Worm (Caenorhabditis elegans) whole organism, L3 larva: ENCODE measurements around the gene Y51H4A.6.

Source experiments
- R02D3.7 ChIP-seq: fragments of 150-350 bp; optimal IDR thresholded peaks from 2 replicates; lab custom pipeline; 2014; ENCODE audit warnings: missing biosample characterization, missing genetic modification characterization
- ZK546.5 ChIP-seq: sonication (generic microtip); optimal IDR thresholded peaks from 2 replicates; lab custom pipeline; 2017; ENCODE audit warnings: missing biosample characterization, missing genetic modification characterization
- ama-1 ChIP-seq: fragments of 150-350 bp; optimal IDR thresholded peaks from 2 replicates; lab custom pipeline; 2018
- ceh-28 ChIP-seq: fragments of 150-350 bp; optimal IDR thresholded peaks from 2 replicates; lab custom pipeline; 2014; ENCODE audit warnings: missing biosample characterization, missing genetic modification reagents, missing genetic modification characterization
- ceh-82 ChIP-seq: fragments of 150-350 bp; optimal IDR thresholded peaks from 2 replicates; lab custom pipeline; 2014; ENCODE audit warnings: missing biosample characterization, missing genetic modification characterization
- ceh-9 ChIP-seq: sonication (generic microtip); optimal IDR thresholded peaks from 2 replicates; lab custom pipeline; 2018; ENCODE audit warnings: missing biosample characterization, missing genetic modification characterization
- egl-27 ChIP-seq: sonication (generic microtip); optimal IDR thresholded peaks from 4 replicates; lab custom pipeline; 2017; ENCODE audit warnings: missing biosample characterization, missing genetic modification reagents, missing genetic modification characterization
- egl-5 ChIP-seq: fragments of 150-350 bp; optimal IDR thresholded peaks from 2 replicates; lab custom pipeline; 2017; ENCODE audit warnings: missing biosample characterization, missing genetic modification reagents, missing genetic modification characterization, inconsistent platforms
- elt-2 ChIP-seq: sonication (generic microtip); optimal IDR thresholded peaks from 2 replicates; lab custom pipeline; 2016; ENCODE audit warnings: missing genetic modification reagents, mild to moderate bottlenecking, missing genetic modification characterization, missing compliant biosample characterization
- elt-3 ChIP-seq, 3 experiments: fragments of 150-350 bp in 1 of 3; sonication (generic microtip) in 2 of 3; optimal IDR thresholded peaks; 2 replicates in 2 of 3; 4 replicates in 1 of 3; lab custom pipeline; 2014 to 2017; ENCODE audit warnings: missing biosample characterization in 3 of 3, missing genetic modification characterization in 3 of 3
- eor-1 ChIP-seq, 2 experiments: fragments of 150-350 bp; optimal IDR thresholded peaks; 2 replicates each; lab custom pipeline; 2014 to 2018; ENCODE audit warnings: missing biosample characterization in 2 of 2, missing genetic modification characterization in 2 of 2
- fkh-10 ChIP-seq: sonication (generic microtip); optimal IDR thresholded peaks from 2 replicates; lab custom pipeline; 2017; ENCODE audit warnings: missing biosample characterization, missing genetic modification reagents, missing genetic modification characterization
- fkh-2 ChIP-seq: fragments of 150-350 bp; optimal IDR thresholded peaks from 2 replicates; lab custom pipeline; 2014; ENCODE audit warnings: missing biosample characterization, missing genetic modification reagents, missing genetic modification characterization
- hmg-11 ChIP-seq: sonication (generic microtip); optimal IDR thresholded peaks from 2 replicates; lab custom pipeline; 2016; ENCODE audit warnings: missing genetic modification characterization, missing compliant biosample characterization
- jun-1 ChIP-seq: fragments of 150-350 bp; optimal IDR thresholded peaks from 2 replicates; lab custom pipeline; 2014; ENCODE audit warnings: missing biosample characterization, missing genetic modification reagents, missing genetic modification characterization
- lin-15B ChIP-seq: fragments of 150-350 bp; optimal IDR thresholded peaks from 2 replicates; lab custom pipeline; 2014; ENCODE audit warnings: missing biosample characterization, missing genetic modification characterization
- lin-39 ChIP-seq: fragments of 150-350 bp; optimal IDR thresholded peaks from 2 replicates; lab custom pipeline; 2018; ENCODE audit warnings: missing biosample characterization, missing genetic modification reagents, missing genetic modification characterization
- lsy-12 ChIP-seq: sonication (generic microtip); optimal IDR thresholded peaks from 2 replicates; lab custom pipeline; 2016; ENCODE audit warnings: mild to moderate bottlenecking, missing genetic modification characterization, missing compliant biosample characterization
- mml-1 ChIP-seq: fragments of 150-350 bp; sonication (generic microtip); optimal IDR thresholded peaks from 3 replicates; lab custom pipeline; 2014; ENCODE audit warnings: missing biosample characterization, missing genetic modification characterization
- nfya-1 ChIP-seq: sonication (generic microtip); optimal IDR thresholded peaks from 2 replicates; lab custom pipeline; 2017; ENCODE audit warnings: missing genetic modification characterization, mild to moderate bottlenecking, missing compliant biosample characterization, antibody characterized with exemption, moderate library complexity; ENCODE audit not compliant: insufficient read depth
- nhr-11 ChIP-seq: fragments of 150-350 bp; optimal IDR thresholded peaks from 2 replicates; lab custom pipeline; 2014; ENCODE audit warnings: missing biosample characterization, missing genetic modification characterization
- nhr-12 ChIP-seq: fragments of 150-350 bp; optimal IDR thresholded peaks from 2 replicates; lab custom pipeline; 2014; ENCODE audit warnings: missing biosample characterization, missing genetic modification characterization
- nhr-237 ChIP-seq: fragments of 150-350 bp; optimal IDR thresholded peaks from 2 replicates; lab custom pipeline; 2014; ENCODE audit warnings: missing biosample characterization, missing genetic modification characterization
- nhr-25 ChIP-seq: sonication (generic microtip); optimal IDR thresholded peaks from 2 replicates; lab custom pipeline; 2017; ENCODE audit warnings: missing biosample characterization, missing genetic modification characterization
- nhr-43 ChIP-seq: sonication (generic microtip); optimal IDR thresholded peaks from 2 replicates; lab custom pipeline; 2016; ENCODE audit warnings: mild to moderate bottlenecking, missing genetic modification characterization, missing compliant biosample characterization; ENCODE audit not compliant: poor library complexity, severe bottlenecking
- nhr-76 ChIP-seq: fragments of 150-350 bp; sonication (generic microtip); optimal IDR thresholded peaks from 5 replicates; lab custom pipeline; 2014; ENCODE audit warnings: missing biosample characterization, missing genetic modification characterization
- nhr-77 ChIP-seq: fragments of 150-350 bp; optimal IDR thresholded peaks from 2 replicates; lab custom pipeline; 2014; ENCODE audit warnings: missing biosample characterization, missing genetic modification characterization
- pha-4 ChIP-seq: fragments of 150-350 bp; optimal IDR thresholded peaks from 2 replicates; lab custom pipeline; 2014; ENCODE audit warnings: missing biosample characterization, missing genetic modification reagents, missing genetic modification characterization
- pqm-1 ChIP-seq: fragments of 150-350 bp; optimal IDR thresholded peaks from 2 replicates; lab custom pipeline; 2017; ENCODE audit warnings: missing biosample characterization, missing genetic modification characterization, inconsistent platforms
- sea-2 ChIP-seq: fragments of 150-350 bp; sonication (generic microtip); optimal IDR thresholded peaks from 4 replicates; lab custom pipeline; 2014; ENCODE audit warnings: missing biosample characterization, missing genetic modification reagents, missing genetic modification characterization
- skn-1 ChIP-seq: fragments of 150-350 bp; optimal IDR thresholded peaks from 2 replicates; lab custom pipeline; 2014; ENCODE audit warnings: missing biosample characterization, missing genetic modification characterization
- snpc-4 ChIP-seq: fragments of 150-350 bp; optimal IDR thresholded peaks from 2 replicates; lab custom pipeline; 2014; ENCODE audit warnings: missing biosample characterization, missing genetic modification characterization
- zag-1 ChIP-seq: fragments of 150-350 bp; optimal IDR thresholded peaks from 2 replicates; lab custom pipeline; 2014; ENCODE audit warnings: missing biosample characterization, missing genetic modification characterization
- ztf-11 ChIP-seq: fragments of 150-350 bp; optimal IDR thresholded peaks from 2 replicates; lab custom pipeline; 2014; ENCODE audit warnings: missing biosample characterization, missing genetic modification characterization
- ztf-4 ChIP-seq: fragments of 150-350 bp; optimal IDR thresholded peaks from 2 replicates; lab custom pipeline; 2014; ENCODE audit warnings: missing biosample characterization, missing genetic modification characterization

Y51H4A.6 gene

ce11 chrIV:16501855-16502254 is 31.6 kb upstream of the Y51H4A.6 start:
- TF ChIP-seq egl-5 (tag; lab: Kevin White, UChicago) (peak; percentile 93), ceh-82 (tag; lab: Kevin White, UChicago) (no peak), hmg-11 (tag; lab: Kevin White, UChicago) (peak; percentile 74), pqm-1 (tag; lab: Kevin White, UChicago) (peak; percentile 78), snpc-4 (peak; percentile 17), ceh-28 (peak; percentile 10), lin-39 (tag; lab: Kevin White, UChicago) (peak; percentile 52), jun-1 (tag; lab: Kevin White, UChicago) (peak; percentile 49), skn-1 (tag; lab: Kevin White, UChicago) (peak; percentile 30), elt-2 (tag; lab: Kevin White, UChicago) (peak; percentile 97), nhr-77 (tag; lab: Kevin White, UChicago) (no peak), nfya-1 (peak; percentile 75), pha-4 (tag; lab: Kevin White, UChicago) (peak; percentile 59), lin-15B (tag; lab: Kevin White, UChicago) (peak; percentile 17), nhr-237 (tag; lab: Kevin White, UChicago) (no peak), fkh-10 (GFP tag; lab: Kevin White, UChicago) (peak; percentile 1), lsy-12 (tag; lab: Kevin White, UChicago) (no peak), sea-2 (GFP tag; lab: Kevin White, UChicago) (no peak)
- TF ChIP-seq, all 47 proteins: peak for 13

DNA sequence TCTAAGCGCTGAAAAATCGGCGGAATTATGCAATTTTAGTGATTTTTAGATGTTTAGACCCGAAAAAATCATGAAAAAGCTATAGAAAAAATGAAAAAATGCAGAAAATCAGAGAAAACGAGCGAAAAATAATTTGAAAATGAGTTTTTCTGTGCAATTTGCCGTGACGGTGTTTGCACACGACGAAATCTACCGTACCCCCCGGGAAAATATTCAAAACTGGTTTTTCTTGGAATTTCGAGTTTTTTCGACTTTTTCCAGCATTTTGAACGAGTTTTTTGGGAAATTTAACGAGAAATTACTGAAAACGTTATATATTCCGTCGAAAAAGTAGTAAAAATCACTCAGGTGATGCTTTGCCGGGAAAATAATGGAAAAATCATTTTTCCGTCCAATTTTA is 31.1 kb upstream of the Y51H4A.6 start:
- no peak for TF ChIP-seq nhr-76 (tag; lab: Kevin White, UChicago)
- no peak for TF ChIP-seq nhr-25 (tag; lab: Kevin White, UChicago)
- TF ChIP-seq pha-4 (tag; lab: Kevin White, UChicago), result no peak
- TF ChIP-seq ZK546.5, result no peak

ce11 chrIV:16503049-16503448 is 30.4 kb upstream of the Y51H4A.6 start:
- no peak for TF ChIP-seq nhr-76 (tag; lab: Kevin White, UChicago)
- no peak for TF ChIP-seq nhr-11 (tag; lab: Kevin White, UChicago)
- TF ChIP-seq ama-1, result no peak
- no peak for TF ChIP-seq skn-1 (tag; lab: Kevin White, UChicago)
- TF ChIP-seq hmg-11 (tag; lab: Kevin White, UChicago), result no peak
- TF ChIP-seq ztf-11 (tag; lab: Kevin White, UChicago), result no peak
- TF ChIP-seq pha-4 (tag; lab: Kevin White, UChicago), result no peak
- TF ChIP-seq mml-1 (tag; lab: Kevin White, UChicago), result no peak
- no peak for TF ChIP-seq lsy-12 (tag; lab: Kevin White, UChicago)
- TF ChIP-seq pqm-1 (tag; lab: Kevin White, UChicago), result no peak
- no peak for TF ChIP-seq nhr-12 (tag; lab: Kevin White, UChicago)
- no peak for TF ChIP-seq elt-3 (tag; optimal IDR thresholded peaks at IDR 0.05; lab: Kevin White, UChicago)
- TF ChIP-seq, all 47 proteins: peak for 0

- no peak for TF ChIP-seq nhr-12 (tag; lab: Kevin White, UChicago)
- no peak for TF ChIP-seq egl-27 (tag; lab: Kevin White, UChicago)
- no peak for TF ChIP-seq sea-2 (GFP tag; lab: Kevin White, UChicago)
- no peak for TF ChIP-seq zag-1 (tag; lab: Kevin White, UChicago)
- peak; percentile 20 for TF ChIP-seq snpc-4
- TF ChIP-seq ztf-4 (tag; lab: Kevin White, UChicago), result no peak
- no peak for TF ChIP-seq jun-1 (tag; lab: Kevin White, UChicago)
- no peak for TF ChIP-seq nhr-76 (tag; lab: Kevin White, UChicago)
These were observed 29.8 kb upstream of the Y51H4A.6 start for ce11 chrIV:16503590-16504217.

- no peak for TF ChIP-seq nhr-43
- TF ChIP-seq ceh-82 (tag; lab: Kevin White, UChicago), result no peak
- TF ChIP-seq pha-4 (tag; lab: Kevin White, UChicago), result no peak
- no peak for TF ChIP-seq ZK546.5
- no peak for TF ChIP-seq sea-2 (GFP tag; lab: Kevin White, UChicago)
- TF ChIP-seq nfya-1, result no peak
- TF ChIP-seq eor-1 (tag; optimal IDR thresholded peaks at IDR 0.05; lab: Kevin White, UChicago), result no peak
- no peak for TF ChIP-seq elt-3 (tag; optimal IDR thresholded peaks at IDR 0.05; lab: Kevin White, UChicago)
- no peak for TF ChIP-seq nhr-11 (tag; lab: Kevin White, UChicago)
- TF ChIP-seq R02D3.7 (tag; lab: Kevin White, UChicago), result no peak
- TF ChIP-seq lsy-12 (tag; lab: Kevin White, UChicago), result no peak
- TF ChIP-seq lin-15B (tag; lab: Kevin White, UChicago), result no peak
- TF ChIP-seq ceh-9 (tag; lab: Kevin White, UChicago), result no peak
- TF ChIP-seq hmg-11 (tag; lab: Kevin White, UChicago), result no peak
- no peak for TF ChIP-seq egl-27 (tag; lab: Kevin White, UChicago)
- no peak for TF ChIP-seq jun-1 (tag; lab: Kevin White, UChicago)
- TF ChIP-seq fkh-2 (tag; lab: Kevin White, UChicago), result no peak
- no peak for TF ChIP-seq nhr-25 (tag; lab: Kevin White, UChicago)
These were observed 27.7 kb upstream of the Y51H4A.6 start, which contains the start of gene zip-7 for ce11 chrIV:16505632-16506203. Gene zip-7, minus strand, starts transcription at chrIV:16505682.
